Worm (Caenorhabditis elegans) whole organism, young adult: ENCODE measurements around the gene cht-3.

Source experiments
- B0019.2 ChIP-seq: fragments of 200-800 bp; sonication (Bioruptor generic); conservative IDR thresholded peaks from 2 replicates; pipeline ENCODE4 v1.3.6; 2022; ENCODE audit warnings: missing genetic modification reagents, missing genetic modification characterization, missing compliant biosample characterization
- B0035.1 ChIP-seq: sonication (generic microtip); optimal IDR thresholded peaks from 2 replicates; lab custom pipeline; 2016; ENCODE audit warnings: missing genetic modification characterization, mild to moderate bottlenecking, missing compliant biosample characterization, missing genotype, missing genetic modification reagents
- B0261.1 ChIP-seq: sonication (generic microtip); optimal IDR thresholded peaks from 2 replicates; lab custom pipeline; 2016; ENCODE audit warnings: mild to moderate bottlenecking, missing genetic modification characterization, moderate library complexity, missing compliant biosample characterization
- C06A6.2 ChIP-seq: fragments of 200-800 bp; sonication (Bioruptor generic); conservative IDR thresholded peaks from 2 replicates; pipeline ENCODE4 v1.3.6; 2022; ENCODE audit warnings: missing genetic modification characterization, missing compliant biosample characterization
- F10E7.11 ChIP-seq: sonication (generic microtip); optimal IDR thresholded peaks from 2 replicates; lab custom pipeline; 2017; ENCODE audit warnings: mild to moderate bottlenecking, missing genetic modification characterization, moderate library complexity, missing compliant biosample characterization
- F22D6.2 ChIP-seq: sonication (generic microtip); optimal IDR thresholded peaks from 2 replicates; lab custom pipeline; 2016; ENCODE audit warnings: mild to moderate bottlenecking, missing genetic modification characterization, missing compliant biosample characterization
- F23B12.7 ChIP-seq: sonication (generic microtip); optimal IDR thresholded peaks from 2 replicates; lab custom pipeline; 2017; ENCODE audit warnings: missing genetic modification characterization, mild to moderate bottlenecking, missing compliant biosample characterization, antibody characterized with exemption, moderate library complexity; ENCODE audit not compliant: insufficient read depth
- F33H1.4 ChIP-seq: fragments of 200-800 bp; sonication (Bioruptor generic); IDR thresholded peaks from 2 replicates; pipeline ENCODE4 v1.3.6; 2022; ENCODE audit warnings: missing genetic modification reagents, missing genetic modification characterization, missing compliant biosample characterization
- F39B2.1 ChIP-seq: fragments of 200-800 bp; sonication (Bioruptor generic); IDR thresholded peaks from 2 replicates; pipeline ENCODE4 v1.3.6; 2022; ENCODE audit warnings: missing genetic modification reagents, missing genetic modification characterization, missing compliant biosample characterization
- F49E8.2 ChIP-seq: sonication (generic microtip); optimal IDR thresholded peaks from 3 replicates; lab custom pipeline; 2017; ENCODE audit warnings: missing genetic modification characterization, mild to moderate bottlenecking, missing compliant biosample characterization, antibody characterized with exemption, moderate library complexity; ENCODE audit not compliant: insufficient read depth
- F52B5.7 ChIP-seq: sonication (generic microtip); optimal IDR thresholded peaks from 2 replicates; lab custom pipeline; 2016; ENCODE audit warnings: mild to moderate bottlenecking, missing genetic modification characterization, missing compliant biosample characterization
- F57C9.4 ChIP-seq: sonication (generic microtip); optimal IDR thresholded peaks from 2 replicates; lab custom pipeline; 2017; ENCODE audit warnings: mild to moderate bottlenecking, missing genetic modification characterization, missing compliant biosample characterization
- Y53F4B.3 ChIP-seq: fragments of 200-800 bp; sonication (Bioruptor generic); IDR thresholded peaks from 2 replicates; pipeline ENCODE4 v1.3.6; 2022; ENCODE audit warnings: missing genetic modification reagents, missing genetic modification characterization, missing compliant biosample characterization
- Y53G8AR.9 ChIP-seq: fragments of 200-800 bp; sonication (Bioruptor generic); conservative IDR thresholded peaks from 2 replicates; pipeline ENCODE4 v1.3.6; 2022; ENCODE audit warnings: missing genetic modification reagents, missing genetic modification characterization, missing compliant biosample characterization
- Y67H2A.10 ChIP-seq: fragments of 200-800 bp; sonication (Bioruptor generic); conservative IDR thresholded peaks from 2 replicates; pipeline ENCODE4 v1.3.6; 2022; ENCODE audit warnings: missing genetic modification reagents, missing genetic modification characterization, missing compliant biosample characterization
- attf-6 ChIP-seq: fragments of 200-800 bp; sonication (Bioruptor generic); IDR thresholded peaks from 2 replicates; pipeline ENCODE4 v1.3.6; 2022; ENCODE audit warnings: missing genetic modification reagents, missing genetic modification characterization, missing compliant biosample characterization
- bed-2 ChIP-seq: fragments of 200-800 bp; sonication (Bioruptor generic); IDR thresholded peaks from 2 replicates; pipeline ENCODE4 v1.3.6; 2022; ENCODE audit warnings: missing genetic modification reagents, missing genetic modification characterization, missing compliant biosample characterization
- ccch-3 ChIP-seq: fragments of 200-800 bp; sonication (Bioruptor generic); optimal IDR thresholded peaks from 2 replicates; lab custom pipeline; 2018; ENCODE audit warnings: mild to moderate bottlenecking, missing genetic modification characterization, missing compliant biosample characterization
- cebp-2 ChIP-seq: fragments of 200-800 bp; sonication (Bioruptor generic); IDR thresholded peaks from 2 replicates; pipeline ENCODE4 v1.3.6; 2022; ENCODE audit warnings: missing genetic modification characterization, missing compliant biosample characterization
- ceh-100 ChIP-seq: fragments of 200-800 bp; sonication (Bioruptor generic); IDR thresholded peaks from 2 replicates; pipeline ENCODE4 v1.3.6; 2022; ENCODE audit warnings: missing genetic modification reagents, missing genetic modification characterization, missing compliant biosample characterization
- die-1 ChIP-seq: sonication (generic microtip); optimal IDR thresholded peaks from 2 replicates; lab custom pipeline; 2016; ENCODE audit warnings: missing genotype, mild to moderate bottlenecking, missing genetic modification characterization, missing compliant biosample characterization
- dox-1 ChIP-seq: fragments of 200-800 bp; sonication (Bioruptor generic); IDR thresholded peaks from 2 replicates; pipeline ENCODE4 v1.3.6; 2022; ENCODE audit warnings: missing genetic modification reagents, missing genetic modification characterization, missing compliant biosample characterization
- dpff-1 ChIP-seq: sonication (generic microtip); optimal IDR thresholded peaks from 2 replicates; lab custom pipeline; 2017; ENCODE audit warnings: mild to moderate bottlenecking, missing genetic modification characterization, missing compliant biosample characterization
- efl-1 ChIP-seq: fragments of 150-350 bp; optimal IDR thresholded peaks from 2 replicates; lab custom pipeline; 2014; ENCODE audit warnings: missing biosample characterization, missing genetic modification reagents, missing genetic modification characterization
- egl-44 ChIP-seq: fragments of 200-800 bp; sonication (Bioruptor generic); IDR thresholded peaks from 2 replicates; pipeline ENCODE4 v1.3.6; 2022; ENCODE audit warnings: missing genetic modification reagents, missing genetic modification characterization, missing compliant biosample characterization
- egrh-3 ChIP-seq: fragments of 200-800 bp; sonication (Bioruptor generic); IDR thresholded peaks from 2 replicates; pipeline ENCODE4 v1.3.6; 2022; ENCODE audit warnings: missing genetic modification reagents, missing genetic modification characterization, missing compliant biosample characterization
- hlh-12 ChIP-seq: sonication (generic microtip); optimal IDR thresholded peaks from 2 replicates; lab custom pipeline; 2016; ENCODE audit warnings: missing genetic modification characterization, missing compliant biosample characterization
- hmg-20 ChIP-seq: fragments of 200-800 bp; sonication (Bioruptor generic); IDR thresholded peaks from 2 replicates; pipeline ENCODE4 v1.3.6; 2022; ENCODE audit warnings: missing genetic modification reagents, missing genetic modification characterization, missing compliant biosample characterization
- lag-1 ChIP-seq: fragments of 200-800 bp; sonication (Bioruptor generic); IDR thresholded peaks from 2 replicates; pipeline ENCODE4 v1.3.6; 2022; ENCODE audit warnings: missing genetic modification reagents, missing genetic modification characterization, missing compliant biosample characterization
- let-607 ChIP-seq, 2 experiments: fragments of 200-800 bp in 1 of 2; sonication (Bioruptor generic) in 1 of 2; sonication (generic microtip) in 1 of 2; optimal IDR thresholded peaks; 2 replicates each; lab custom pipeline; 2016 to 2018; ENCODE audit warnings: mild to moderate bottlenecking in 2 of 2, missing compliant biosample characterization in 2 of 2, missing genetic modification characterization in 2 of 2, moderate library complexity in 2 of 2, missing genotype in 1 of 2
- lir-1 ChIP-seq: fragments of 200-800 bp; sonication (Bioruptor generic); conservative IDR thresholded peaks from 2 replicates; pipeline ENCODE4 v1.3.6; 2022; ENCODE audit warnings: missing genetic modification reagents, missing genetic modification characterization, missing compliant biosample characterization
- madf-10 ChIP-seq: sonication (generic microtip); optimal IDR thresholded peaks from 2 replicates; lab custom pipeline; 2016; ENCODE audit warnings: mild to moderate bottlenecking, missing genetic modification characterization, missing compliant biosample characterization
- madf-6 ChIP-seq: fragments of 200-800 bp; sonication (Bioruptor generic); IDR thresholded peaks from 2 replicates; pipeline ENCODE4 v1.3.6; 2022; ENCODE audit warnings: missing genetic modification reagents, missing genetic modification characterization, missing compliant biosample characterization
- madf-8 ChIP-seq: fragments of 200-800 bp; sonication (Bioruptor generic); conservative IDR thresholded peaks from 2 replicates; pipeline ENCODE4 v1.3.6; 2022; ENCODE audit warnings: missing genetic modification reagents, missing genetic modification characterization, missing compliant biosample characterization
- mel-28 ChIP-seq: sonication (generic microtip); optimal IDR thresholded peaks from 2 replicates; lab custom pipeline; 2016; ENCODE audit warnings: borderline replicate concordance, mild to moderate bottlenecking, missing genetic modification characterization, missing compliant biosample characterization
- nhr-179 ChIP-seq: sonication (generic microtip); optimal IDR thresholded peaks from 2 replicates; lab custom pipeline; 2016; ENCODE audit warnings: mild to moderate bottlenecking, missing genetic modification characterization, missing compliant biosample characterization
- nhr-80 ChIP-seq: sonication (generic microtip); optimal IDR thresholded peaks from 2 replicates; lab custom pipeline; 2016; ENCODE audit warnings: missing genetic modification characterization, missing compliant biosample characterization
- nhr-90 ChIP-seq: sonication (generic microtip); optimal IDR thresholded peaks from 2 replicates; lab custom pipeline; 2016; ENCODE audit warnings: missing genotype, mild to moderate bottlenecking, missing genetic modification characterization, missing compliant biosample characterization
- rec-8 ChIP-seq, 2 experiments: sonication (generic microtip); optimal IDR thresholded peaks; 2 replicates each; lab custom pipeline; 2016; ENCODE audit warnings: mild to moderate bottlenecking in 2 of 2, missing genetic modification characterization in 2 of 2, missing genetic modification reagents in 2 of 2, missing genotype in 2 of 2, missing biosample characterization in 1 of 2, missing compliant biosample characterization in 1 of 2, moderate library complexity in 1 of 2
- repo-1 ChIP-seq: sonication (generic microtip); optimal IDR thresholded peaks from 2 replicates; lab custom pipeline; 2017; ENCODE audit warnings: mild to moderate bottlenecking, missing genetic modification characterization, missing compliant biosample characterization
- snpc-1.1 ChIP-seq: sonication (generic microtip); optimal IDR thresholded peaks from 2 replicates; lab custom pipeline; 2017; ENCODE audit warnings: missing genetic modification characterization, mild to moderate bottlenecking, missing compliant biosample characterization, antibody characterized with exemption, moderate library complexity, missing genotype, missing genetic modification reagents; ENCODE audit not compliant: insufficient read depth
- snpc-1.3 ChIP-seq: sonication (generic microtip); optimal IDR thresholded peaks from 2 replicates; lab custom pipeline; 2017; ENCODE audit warnings: missing genetic modification characterization, mild to moderate bottlenecking, missing compliant biosample characterization, antibody characterized with exemption, moderate library complexity, missing genotype, missing genetic modification reagents; ENCODE audit not compliant: insufficient read depth
- tbp1 ChIP-seq: fragments of 200-800 bp; sonication (Bioruptor generic); optimal IDR thresholded peaks from 2 replicates; lab custom pipeline; 2018; ENCODE audit warnings: mild to moderate bottlenecking, missing genetic modification characterization, missing compliant biosample characterization
- zfh-2 ChIP-seq: fragments of 200-800 bp; sonication (Bioruptor generic); conservative IDR thresholded peaks from 2 replicates; pipeline ENCODE4 v1.3.6; 2022; ENCODE audit warnings: missing genetic modification reagents, missing genetic modification characterization, missing compliant biosample characterization
- zim-3 ChIP-seq: sonication (generic microtip); optimal IDR thresholded peaks from 2 replicates; lab custom pipeline; 2017; ENCODE audit warnings: mild to moderate bottlenecking, missing genetic modification characterization, moderate library complexity, missing compliant biosample characterization
- ztf-22 ChIP-seq: fragments of 200-800 bp; sonication (Bioruptor generic); optimal IDR thresholded peaks from 2 replicates; lab custom pipeline; 2018; ENCODE audit warnings: mild to moderate bottlenecking, missing genetic modification characterization, moderate library complexity, missing compliant biosample characterization
- ztf-25 ChIP-seq: fragments of 200-800 bp; sonication (Bioruptor generic); IDR thresholded peaks from 2 replicates; pipeline ENCODE4 v1.3.6; 2022; ENCODE audit warnings: missing genetic modification reagents, missing genetic modification characterization, missing compliant biosample characterization
- ztf-3 ChIP-seq: fragments of 200-800 bp; sonication (Bioruptor generic); optimal IDR thresholded peaks from 2 replicates; lab custom pipeline; 2018; ENCODE audit warnings: mild to moderate bottlenecking, missing genetic modification characterization, missing compliant biosample characterization

Gene cht-3

ce11 chrIV:7047762-7048178 lies 44.3 kb downstream of the cht-3 start (continued):
- TF ChIP-seq B0019.2 (GFP tag; lab: Robert Waterston, UW): no peak
- TF ChIP-seq ztf-3 (GFP tag; lab: Kevin White, UChicago): no peak
- TF ChIP-seq F22D6.2 (tag; lab: Kevin White, UChicago): peak; percentile 40
- no peak for TF ChIP-seq attf-6 (GFP tag; lab: Robert Waterston, UW)
- TF ChIP-seq efl-1: no peak
- TF ChIP-seq Y53G8AR.9 (GFP tag; lab: Robert Waterston, UW): 0 out of 2 replicates have a peak, but pooled peaks have one; percentile 19
- no peak for TF ChIP-seq hmg-20 (GFP tag; lab: Robert Waterston, UW)
- no peak for TF ChIP-seq B0261.1 (tag; lab: Kevin White, UChicago)
- no peak for TF ChIP-seq Y53F4B.3 (GFP tag; lab: Robert Waterston, UW)
- TF ChIP-seq madf-8 (GFP tag; lab: Robert Waterston, UW): no peak
- peak; percentile 3 to 43 for TF ChIP-seq let-607 (tag; optimal IDR thresholded peaks at IDR 0.05; lab: Kevin White, UChicago)
- TF ChIP-seq egrh-3 (GFP tag; lab: Robert Waterston, UW): no peak
- TF ChIP-seq nhr-90: peak; percentile 5
- no peak for TF ChIP-seq ceh-100 (GFP tag; lab: Robert Waterston, UW)
- 0 out of 2 replicates have a peak, but pooled peaks have one; percentile 8 for TF ChIP-seq egl-44
- TF ChIP-seq hlh-12 (tag; lab: Kevin White, UChicago): no peak
- TF ChIP-seq F23B12.7 (tag; lab: Kevin White, UChicago): no peak
- TF ChIP-seq dpff-1 (tag; lab: Kevin White, UChicago): no peak
- TF ChIP-seq snpc-1.3 (tag; lab: Kevin White, UChicago): no peak
- TF ChIP-seq snpc-1.1 (tag; lab: Kevin White, UChicago): no peak
- TF ChIP-seq F52B5.7 (tag; lab: Kevin White, UChicago): no peak
- no peak for TF ChIP-seq F33H1.4
- TF ChIP-seq nhr-80: peak; percentile 84
- TF ChIP-seq ztf-22 (GFP tag; lab: Kevin White, UChicago): peak; percentile 75
- TF ChIP-seq nhr-179 (tag; lab: Kevin White, UChicago): no peak
- TF ChIP-seq lag-1 (GFP tag; lab: Robert Waterston, UW): no peak
- TF ChIP-seq madf-6: no peak
- no peak for TF ChIP-seq ccch-3 (GFP tag; lab: Kevin White, UChicago)
- no peak for TF ChIP-seq madf-10 (tag; lab: Kevin White, UChicago)
- TF ChIP-seq rec-8 (tag; optimal IDR thresholded peaks at IDR 0.05; lab: Kevin White, UChicago): no peak
- no peak for TF ChIP-seq bed-2 (GFP tag; lab: Robert Waterston, UW)
- no peak for TF ChIP-seq ztf-25 (GFP tag; lab: Robert Waterston, UW)
- TF ChIP-seq zfh-2: no peak
- no peak for TF ChIP-seq F49E8.2
- TF ChIP-seq cebp-2 (GFP tag; lab: Robert Waterston, UW): no peak
- peak; percentile 49; the same call in 1 of the 2 replicates for TF ChIP-seq dox-1
- TF ChIP-seq F10E7.11: no peak
- peak; percentile 40 for TF ChIP-seq tbp1
- no peak for TF ChIP-seq mel-28 (tag; lab: Kevin White, UChicago)
- no peak for TF ChIP-seq F57C9.4 (tag; lab: Kevin White, UChicago)
- TF ChIP-seq zim-3: no peak
- no peak for TF ChIP-seq F39B2.1 (GFP tag; lab: Robert Waterston, UW)
- TF ChIP-seq C06A6.2: 0 out of 2 replicates have a peak, but pooled peaks have one; percentile 36
- no peak for TF ChIP-seq Y67H2A.10 (GFP tag; lab: Robert Waterston, UW)
- no peak for TF ChIP-seq die-1 (tag; lab: Kevin White, UChicago)
- no peak for TF ChIP-seq B0035.1
- peak; percentile 26 for TF ChIP-seq repo-1 (tag; lab: Kevin White, UChicago)
- TF ChIP-seq lir-1 (GFP tag; lab: Robert Waterston, UW): no peak
